Fruit fly (Drosophila melanogaster): ENCODE measurements around the gene bigmax.
A peak's percentile ranks its signal among the peaks of the same experiment; 100 is the strongest.

Gene bigmax

DNA sequence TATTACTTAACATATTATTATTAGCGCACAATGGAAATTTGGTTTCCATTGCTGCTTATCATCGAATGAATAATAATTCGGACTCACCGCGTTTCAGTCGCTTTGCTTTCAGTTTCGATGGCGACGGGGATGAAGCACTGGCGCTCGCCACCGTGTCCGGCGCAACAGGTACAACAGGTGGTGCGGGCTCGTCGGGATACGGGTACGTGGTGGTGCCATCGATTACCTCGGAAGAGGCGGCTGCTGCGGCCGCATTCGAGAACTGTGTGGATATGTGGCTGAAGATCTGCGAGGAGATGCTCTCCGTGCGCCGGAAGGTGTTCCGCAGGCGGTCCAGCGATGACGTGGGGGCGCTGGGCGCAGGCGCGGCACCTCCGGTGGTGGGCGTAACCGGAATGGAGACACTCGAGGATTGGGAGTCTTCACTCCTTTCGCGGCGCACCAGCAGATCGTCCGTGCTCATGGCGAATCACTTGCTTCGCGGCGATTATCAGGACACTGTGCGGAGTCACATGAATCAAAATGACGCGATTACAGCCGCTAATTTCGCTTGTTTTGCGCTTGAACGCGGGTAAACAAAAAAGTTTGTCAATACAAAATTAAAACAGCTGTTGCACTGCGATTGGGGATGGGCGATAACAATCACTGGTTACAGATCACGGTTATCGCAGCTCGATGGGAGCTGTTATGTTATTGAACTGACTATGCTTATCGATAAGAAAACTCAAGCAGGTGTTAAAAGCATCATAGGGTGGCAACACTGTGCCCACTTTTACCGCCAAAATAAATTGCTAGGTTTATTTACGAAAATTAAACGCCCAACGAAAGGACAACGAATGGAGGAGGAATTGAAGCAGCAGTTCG, 49.7 kb downstream of the bigmax start, which contains the start of the genes CG31064 and PolA2 (continued):
- TF ChIP-seq CG10147 (GFP tag; optimal IDR thresholded peaks at IDR 0.05) (peak; percentile 5), CG9932 (GFP tag; IDR thresholded peaks at IDR 0.05) (peak; percentile 42; the same call in 1 of the 2 replicates), so (GFP tag; IDR thresholded peaks at IDR 0.05) (no peak), Scr (GFP tag; IDR thresholded peaks at IDR 0.05; ENCODE audit: partially characterized antibody) (peak; percentile 74), klu (GFP tag; IDR thresholded peaks at IDR 0.05) (no peak), phol (tag; optimal IDR thresholded peaks at IDR 0.05) (peak; percentile 8), Sin3A (optimal IDR thresholded peaks at IDR 0.05) (peak; percentile 66), C15 (GFP tag; IDR thresholded peaks at IDR 0.05) (no peak), Bgb (GFP tag; IDR thresholded peaks at IDR 0.05; ENCODE audit: partially characterized antibody) (peak; percentile 86), CG9609 (GFP tag; optimal IDR thresholded peaks at IDR 0.05) (no peak), nerfin-2 (GFP tag; IDR thresholded peaks at IDR 0.05; ENCODE audit: partially characterized antibody) (peak; percentile 91), Mes4 (GFP tag; optimal IDR thresholded peaks at IDR 0.05) (no peak), CG17802 (tag; optimal IDR thresholded peaks at IDR 0.05) (no peak), NK7.1 (GFP tag; optimal IDR thresholded peaks at IDR 0.05) (no peak), Myb (GFP tag; optimal IDR thresholded peaks at IDR 0.05) (peak; percentile 67), Hand (GFP tag; optimal IDR thresholded peaks at IDR 0.05) (no peak), CG31441 (GFP tag; IDR thresholded peaks at IDR 0.05) (peak; percentile 69), crc (GFP tag; optimal IDR thresholded peaks at IDR 0.05) (no peak), B-H2 (GFP tag; optimal IDR thresholded peaks at IDR 0.05) (no peak), CG6175 (GFP tag; IDR thresholded peaks at IDR 0.05) (no peak), gro (GFP tag; optimal IDR thresholded peaks at IDR 0.05) (no peak), ci (GFP tag; IDR thresholded peaks at IDR 0.05) (peak; percentile 66; the same call in 2 of the 3 replicates), Xrp1 (GFP tag; IDR thresholded peaks at IDR 0.05) (peak; percentile 29; the same call in 1 of the 2 replicates), CG31365 (tag; optimal IDR thresholded peaks at IDR 0.05) (no peak), mam (GFP tag; optimal IDR thresholded peaks at IDR 0.05) (no peak), fd3F (GFP tag; optimal IDR thresholded peaks at IDR 0.05) (no peak), shn (GFP tag; optimal IDR thresholded peaks at IDR 0.05) (no peak), CG4730 (GFP tag; IDR thresholded peaks at IDR 0.05) (no peak), CG12219 (GFP tag; optimal IDR thresholded peaks at IDR 0.05) (no peak), CG17186 (GFP tag; optimal IDR thresholded peaks at IDR 0.05) (no peak), CG2202 (tag; optimal IDR thresholded peaks at IDR 0.05) (no peak), CG12769 (tag; optimal IDR thresholded peaks at IDR 0.05) (no peak), Doc2 (GFP tag; IDR thresholded peaks at IDR 0.05) (no peak), psq (GFP tag; optimal IDR thresholded peaks at IDR 0.05) (no peak), CrebB (tag; optimal IDR thresholded peaks at IDR 0.05) (peak; percentile 42), ham (GFP tag; IDR thresholded peaks at IDR 0.05) (no peak), CG9876 (GFP tag; optimal IDR thresholded peaks at IDR 0.05) (no peak), CoRest (tag; optimal IDR thresholded peaks at IDR 0.05) (peak; percentile 22), CG4617 (GFP tag; optimal IDR thresholded peaks at IDR 0.05; ENCODE audit: borderline replicate concordance) (peak; percentile 35), gce (GFP tag; IDR thresholded peaks at IDR 0.05) (no peak), zfh2 (GFP tag; optimal IDR thresholded peaks at IDR 0.05) (no peak), Abd-B (GFP tag; optimal IDR thresholded peaks at IDR 0.05) (no peak), NC2β (GFP tag; optimal IDR thresholded peaks at IDR 0.05) (no peak), grau (tag; optimal IDR thresholded peaks at IDR 0.05) (no peak), cas (GFP tag; IDR thresholded peaks at IDR 0.05) (no peak), CG3838 (GFP tag; optimal IDR thresholded peaks at IDR 0.05) (no peak), CG4404 (GFP tag; IDR thresholded peaks at IDR 0.05) (0 out of 2 replicates have a peak, but pooled peaks have one; percentile 28), lilli (GFP tag; optimal IDR thresholded peaks at IDR 0.05) (no peak), CG3995 (GFP tag; optimal IDR thresholded peaks at IDR 0.05) (peak; percentile 100), CG4707 (GFP tag; optimal IDR thresholded peaks at IDR 0.05) (peak; percentile 10)

Measured in whole organism, embryonic.